Worm (Caenorhabditis elegans): ENCODE measurements around the gene T24H10.4.

DNA sequence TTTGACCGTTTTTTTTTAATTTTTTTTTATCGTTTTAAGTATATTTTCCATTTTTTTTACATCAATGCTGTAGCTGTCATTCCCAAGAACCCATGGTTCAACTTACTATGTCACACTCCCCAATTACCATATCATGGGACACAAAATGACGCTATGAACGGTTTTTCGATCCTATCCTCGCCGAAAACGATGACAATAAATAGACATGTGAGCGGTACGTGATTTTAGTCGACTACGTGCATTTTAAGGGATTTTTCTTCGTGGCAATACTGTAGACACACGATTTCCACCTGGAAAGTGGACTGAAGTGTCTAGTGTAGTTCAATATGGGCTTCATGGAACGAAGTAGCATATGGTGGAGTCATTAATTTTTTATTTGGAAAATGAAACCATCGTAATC lies 46.9 kb downstream of the T24H10.4 start:
- no peak for TF ChIP-seq him-1 (tag; optimal IDR thresholded peaks at IDR 0.05)
- no peak for TF ChIP-seq W03F9.2 (tag; optimal IDR thresholded peaks at IDR 0.05)
- TF ChIP-seq dao-5 (tag; optimal IDR thresholded peaks at IDR 0.05): no peak
